Worm (Caenorhabditis elegans) whole organism, early embryonic: ENCODE data around the gene Y17G7B.3.

Experiments used
- B0310.2 ChIP-seq: sonication (generic microtip); optimal IDR thresholded peaks from 2 replicates; lab custom pipeline; 2016; ENCODE audit warnings: mild to moderate bottlenecking, missing genetic modification characterization, missing compliant biosample characterization
- ama-1 ChIP-seq: fragments of 150-350 bp; optimal IDR thresholded peaks from 2 replicates; lab custom pipeline; 2014
- hmbx-1 ChIP-seq: sonication (generic microtip); optimal IDR thresholded peaks from 2 replicates; lab custom pipeline; 2016; ENCODE audit warnings: mild to moderate bottlenecking, missing genetic modification characterization, missing compliant biosample characterization
- hmg-4 ChIP-seq: fragments of 200-800 bp; sonication (Bioruptor generic); optimal IDR thresholded peaks from 2 replicates; lab custom pipeline; 2018; ENCODE audit warnings: mild to moderate bottlenecking, missing genetic modification characterization, missing compliant biosample characterization
- sea-1 ChIP-seq: fragments of 200-800 bp; sonication (Bioruptor generic); conservative IDR thresholded peaks from 2 replicates; pipeline ENCODE4 v1.3.6; 2022; ENCODE audit warnings: missing genetic modification characterization, missing compliant biosample characterization
- tbx-11 ChIP-seq: fragments of 200-800 bp; sonication (Bioruptor generic); IDR thresholded peaks from 2 replicates; pipeline ENCODE4 v1.3.6; 2022; ENCODE audit warnings: missing genetic modification characterization, missing compliant biosample characterization
- tbx-37 ChIP-seq: fragments of 200-800 bp; sonication (Bioruptor generic); conservative IDR thresholded peaks from 2 replicates; pipeline ENCODE4 v1.3.6; 2022; ENCODE audit warnings: missing genetic modification reagents, missing genetic modification characterization, missing compliant biosample characterization
- tra-4 ChIP-seq: sonication (generic microtip); optimal IDR thresholded peaks from 2 replicates; lab custom pipeline; 2017; ENCODE audit warnings: missing genetic modification characterization, missing compliant biosample characterization

ce11 chrII:12039039-12039438 lies 50.2 kb downstream of the Y17G7B.3 start, which contains the start of gene tpi-1:
- no peak for TF ChIP-seq ama-1 (lab: Kevin White, UChicago)
- no peak for TF ChIP-seq hmbx-1 (tag; lab: Kevin White, UChicago)
- no peak for TF ChIP-seq hmg-4 (GFP tag; lab: Kevin White, UChicago)
- no peak for TF ChIP-seq B0310.2
- no peak for TF ChIP-seq tra-4 (tag; lab: Kevin White, UChicago)
- no peak for TF ChIP-seq tbx-37 (GFP tag; lab: Robert Waterston, UW)
- no peak for TF ChIP-seq tbx-11 (GFP tag; lab: Robert Waterston, UW)
- no peak for TF ChIP-seq sea-1 (GFP tag; lab: Robert Waterston, UW)
